Worm (Caenorhabditis elegans): Measurements from ENCODE around the gene zig-11.

The zig-11 gene

ce11 chrV:1871768-1872296 lies 20.9 kb downstream of the zig-11 start, which contains the start of the genes T10B5.4 and cct-7 (continued):
- TF ChIP-seq ceh-31 (tag; optimal IDR thresholded peaks at IDR 0.05) (peak; percentile 98), rnt-1 (tag; optimal IDR thresholded peaks at IDR 0.05) (peak; percentile 80), sox-4 (tag; optimal IDR thresholded peaks at IDR 0.05) (no peak)

- TF ChIP-seq nhr-232 (tag; optimal IDR thresholded peaks at IDR 0.05): no peak
- TF ChIP-seq eyg-1 (tag; optimal IDR thresholded peaks at IDR 0.05): no peak
- no peak for TF ChIP-seq Y22D7AL.16 (tag; optimal IDR thresholded peaks at IDR 0.05)
- TF ChIP-seq mec-3 (tag; optimal IDR thresholded peaks at IDR 0.05; ENCODE audit: borderline replicate concordance): no peak
- TF ChIP-seq nfya-1 (tag; optimal IDR thresholded peaks at IDR 0.05): no peak
- no peak for TF ChIP-seq dve-1 (tag; optimal IDR thresholded peaks at IDR 0.05)
- TF ChIP-seq ceh-9 (tag; optimal IDR thresholded peaks at IDR 0.05): no peak
- no peak for TF ChIP-seq fax-1 (tag; optimal IDR thresholded peaks at IDR 0.05)
- no peak for TF ChIP-seq zip-5 (tag; optimal IDR thresholded peaks at IDR 0.05)
- no peak for TF ChIP-seq ets-4 (tag; optimal IDR thresholded peaks at IDR 0.05)
- no peak for TF ChIP-seq hlh-15 (tag; optimal IDR thresholded peaks at IDR 0.05)
- TF ChIP-seq ceh-24 (tag; optimal IDR thresholded peaks at IDR 0.05): no peak
- TF ChIP-seq pat-9 (tag; optimal IDR thresholded peaks at IDR 0.05): no peak
- TF ChIP-seq pros-1 (tag; optimal IDR thresholded peaks at IDR 0.05): no peak
- no peak for TF ChIP-seq F13H6.1 (tag; optimal IDR thresholded peaks at IDR 0.05)
- TF ChIP-seq ama-1 (optimal IDR thresholded peaks at IDR 0.05): no peak
- no peak for TF ChIP-seq unc-86 (tag; optimal IDR thresholded peaks at IDR 0.05)
Measured at ce11 chrV:1870515-1870940, 22.2 kb downstream of the zig-11 start.

DNA sequence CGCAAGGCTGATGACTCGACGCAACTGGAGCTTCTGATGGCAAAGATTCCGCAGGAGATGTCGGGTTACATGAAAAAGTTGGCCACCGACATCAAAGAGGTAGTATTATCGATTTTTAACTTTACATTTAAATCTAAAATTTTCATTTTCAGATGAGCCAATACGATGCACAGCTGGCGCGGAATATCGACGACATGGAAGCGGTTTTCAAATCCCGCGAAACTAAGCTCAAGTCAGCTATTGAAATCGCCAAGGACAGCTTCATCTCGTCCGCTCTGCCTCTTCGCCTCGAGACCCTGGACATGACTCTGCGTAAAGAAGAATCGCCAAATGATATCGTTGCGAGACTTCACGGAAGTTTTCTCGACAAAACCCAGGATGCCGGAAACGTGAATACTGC lies 23.1 kb downstream of the zig-11 start, which contains the start of gene T10B5.3:
T10B5.3 (minus strand) TSS at position 101 of the 400 bp plus-strand sequence.
- TF ChIP-seq pag-3 (tag; optimal IDR thresholded peaks at IDR 0.05; ENCODE audit: borderline replicate concordance): no peak
- no peak for TF ChIP-seq gmeb-2 (tag; optimal IDR thresholded peaks at IDR 0.05)
- no peak for TF ChIP-seq dmd-4 (tag; optimal IDR thresholded peaks at IDR 0.05; ENCODE audit: borderline replicate concordance)
- TF ChIP-seq ref-2 (tag; optimal IDR thresholded peaks at IDR 0.05): no peak
- TF ChIP-seq unc-55 (GFP tag; optimal IDR thresholded peaks at IDR 0.05): no peak
- no peak for TF ChIP-seq ttx-3 (tag; optimal IDR thresholded peaks at IDR 0.05)
- TF ChIP-seq lim-6 (tag; optimal IDR thresholded peaks at IDR 0.05): no peak
- no peak for TF ChIP-seq odd-2 (tag; optimal IDR thresholded peaks at IDR 0.05)
- TF ChIP-seq dve-1 (tag; optimal IDR thresholded peaks at IDR 0.05): no peak
- TF ChIP-seq nhr-11 (tag; optimal IDR thresholded peaks at IDR 0.05): no peak
- TF ChIP-seq K02D7.2 (tag; optimal IDR thresholded peaks at IDR 0.05): no peak
- TF ChIP-seq pat-9 (tag; optimal IDR thresholded peaks at IDR 0.05): no peak
- TF ChIP-seq fax-1 (tag; optimal IDR thresholded peaks at IDR 0.05): no peak
- no peak for TF ChIP-seq unc-86 (tag; optimal IDR thresholded peaks at IDR 0.05)

ce11 chrV:1868596-1869263 lies 24.0 kb downstream of the zig-11 start, which contains the start of gene knl-3:
Gene knl-3, plus strand, starts transcription at chrV:1869213.
- TF ChIP-seq rnt-1 (tag; optimal IDR thresholded peaks at IDR 0.05) (peak; percentile 53), sox-4 (tag; optimal IDR thresholded peaks at IDR 0.05) (peak; percentile 64), ceh-48 (tag; optimal IDR thresholded peaks at IDR 0.05) (peak; percentile 68), odd-2 (tag; optimal IDR thresholded peaks at IDR 0.05) (no peak), pag-3 (tag; optimal IDR thresholded peaks at IDR 0.05; ENCODE audit: borderline replicate concordance) (no peak), zip-5 (tag; optimal IDR thresholded peaks at IDR 0.05) (no peak), Y22D7AL.16 (tag; optimal IDR thresholded peaks at IDR 0.05) (peak; percentile 62), ceh-14 (tag; optimal IDR thresholded peaks at IDR 0.05) (peak; percentile 66), nhr-232 (tag; optimal IDR thresholded peaks at IDR 0.05) (peak; percentile 4), hlh-8 (tag; optimal IDR thresholded peaks at IDR 0.05) (no peak), tbx-2 (tag; optimal IDR thresholded peaks at IDR 0.05) (peak; percentile 54), ceh-45 (GFP tag; IDR thresholded peaks at IDR 0.05) (peak; percentile 56; the same call in 1 of the 2 replicates), hlh-15 (tag; optimal IDR thresholded peaks at IDR 0.05) (no peak), ceh-6 (GFP tag; optimal IDR thresholded peaks at IDR 0.05) (no peak), K02D7.2 (tag; optimal IDR thresholded peaks at IDR 0.05) (peak; percentile 52), ceh-2 (tag; optimal IDR thresholded peaks at IDR 0.05) (peak; percentile 70), lin-11 (tag; optimal IDR thresholded peaks at IDR 0.05) (peak; percentile 40), ceh-24 (tag; optimal IDR thresholded peaks at IDR 0.05) (peak; percentile 19), tbx-7 (tag; optimal IDR thresholded peaks at IDR 0.05) (no peak), hlh-30 (tag; optimal IDR thresholded peaks at IDR 0.05; ENCODE audit: insufficient read depth) (peak; percentile 47), madf-2 (tag; optimal IDR thresholded peaks at IDR 0.05) (peak; percentile 53), mec-3 (tag; optimal IDR thresholded peaks at IDR 0.05; ENCODE audit: borderline replicate concordance) (no peak), C38D4.7 (GFP tag; optimal IDR thresholded peaks at IDR 0.05) (peak; percentile 31), dmd-4 (tag; optimal IDR thresholded peaks at IDR 0.05; ENCODE audit: borderline replicate concordance) (no peak), pqm-1 (tag; optimal IDR thresholded peaks at IDR 0.05) (no peak)
